Worm (Caenorhabditis elegans) whole organism, late embryonic: ENCODE data around the gene cdc-25.2.

Source experiments
- C08G9.2 ChIP-seq: sonication (generic microtip); optimal IDR thresholded peaks from 2 replicates; lab custom pipeline; 2016; ENCODE audit warnings: mild to moderate bottlenecking, missing genetic modification characterization, moderate library complexity, missing compliant biosample characterization
- C38D4.7 ChIP-seq: fragments of 200-800 bp; sonication (Bioruptor generic); optimal IDR thresholded peaks from 2 replicates; lab custom pipeline; 2018; ENCODE audit warnings: mild to moderate bottlenecking, missing genetic modification characterization, moderate library complexity, missing compliant biosample characterization
- F13H6.1 ChIP-seq: sonication (generic microtip); optimal IDR thresholded peaks from 2 replicates; lab custom pipeline; 2016; ENCODE audit warnings: missing genetic modification characterization, missing compliant biosample characterization
- K09A11.1 ChIP-seq: sonication (generic microtip); optimal IDR thresholded peaks from 2 replicates; lab custom pipeline; 2017; ENCODE audit warnings: antibody characterized with exemption, mild to moderate bottlenecking, missing genetic modification characterization, missing compliant biosample characterization; ENCODE audit not compliant: insufficient read depth
- ahr-1 ChIP-seq: sonication (generic microtip); optimal IDR thresholded peaks from 2 replicates; lab custom pipeline; 2016; ENCODE audit warnings: missing genetic modification characterization, missing compliant biosample characterization
- ceh-18 ChIP-seq: sonication (generic microtip); optimal IDR thresholded peaks from 2 replicates; lab custom pipeline; 2016; ENCODE audit warnings: missing genetic modification characterization, missing compliant biosample characterization
- ceh-19 ChIP-seq: fragments of 200-800 bp; sonication (Bioruptor generic); optimal IDR thresholded peaks from 2 replicates; lab custom pipeline; 2018; ENCODE audit warnings: mild to moderate bottlenecking, missing genetic modification characterization, missing compliant biosample characterization
- ceh-22 ChIP-seq: sonication (generic microtip); optimal IDR thresholded peaks from 2 replicates; lab custom pipeline; 2017; ENCODE audit warnings: missing biosample characterization, missing genetic modification characterization
- ceh-24 ChIP-seq: sonication (generic microtip); optimal IDR thresholded peaks from 2 replicates; lab custom pipeline; 2016; ENCODE audit warnings: mild to moderate bottlenecking, missing genetic modification characterization, missing compliant biosample characterization
- ceh-30 ChIP-seq: fragments of 150-350 bp; optimal IDR thresholded peaks from 2 replicates; lab custom pipeline; 2014; ENCODE audit warnings: missing biosample characterization, missing genetic modification characterization
- ceh-31 ChIP-seq: sonication (generic microtip); optimal IDR thresholded peaks from 2 replicates; lab custom pipeline; 2016; ENCODE audit warnings: missing genetic modification characterization, missing compliant biosample characterization
- ceh-45 ChIP-seq: fragments of 200-800 bp; sonication (Bioruptor generic); IDR thresholded peaks from 2 replicates; pipeline ENCODE4 v1.3.6; 2022; ENCODE audit warnings: missing genetic modification reagents, missing genetic modification characterization, missing compliant biosample characterization
- ceh-9 ChIP-seq: sonication (generic microtip); optimal IDR thresholded peaks from 2 replicates; lab custom pipeline; 2016; ENCODE audit warnings: mild to moderate bottlenecking, missing genetic modification characterization, inconsistent platforms, missing compliant biosample characterization
- dmd-4 ChIP-seq: sonication (generic microtip); optimal IDR thresholded peaks from 2 replicates; lab custom pipeline; 2016; ENCODE audit warnings: borderline replicate concordance, missing genetic modification characterization, missing compliant biosample characterization
- eyg-1 ChIP-seq: sonication (generic microtip); optimal IDR thresholded peaks from 2 replicates; lab custom pipeline; 2016; ENCODE audit warnings: missing genotype, missing genetic modification characterization, missing compliant biosample characterization
- fax-1 ChIP-seq: sonication (generic microtip); optimal IDR thresholded peaks from 2 replicates; lab custom pipeline; 2016; ENCODE audit warnings: missing genotype, missing genetic modification characterization, missing compliant biosample characterization
- fkh-10 ChIP-seq: fragments of 150-350 bp; optimal IDR thresholded peaks from 2 replicates; lab custom pipeline; 2014; ENCODE audit warnings: missing biosample characterization, missing genetic modification reagents, missing genetic modification characterization
- fkh-6 ChIP-seq: sonication (generic microtip); optimal IDR thresholded peaks from 2 replicates; lab custom pipeline; 2016; ENCODE audit warnings: missing genetic modification characterization, missing compliant biosample characterization
- hlh-13 ChIP-seq: fragments of 200-800 bp; sonication (Bioruptor generic); optimal IDR thresholded peaks from 2 replicates; lab custom pipeline; 2018; ENCODE audit warnings: mild to moderate bottlenecking, missing genetic modification characterization, missing compliant biosample characterization
- hlh-8 ChIP-seq: sonication (generic microtip); optimal IDR thresholded peaks from 2 replicates; lab custom pipeline; 2016; ENCODE audit warnings: missing genotype, missing genetic modification characterization, missing compliant biosample characterization
- lin-11 ChIP-seq: fragments of 200-800 bp; sonication (Bioruptor generic); optimal IDR thresholded peaks from 2 replicates; lab custom pipeline; 2018; ENCODE audit warnings: mild to moderate bottlenecking, missing genetic modification characterization, missing compliant biosample characterization
- madf-2 ChIP-seq: sonication (generic microtip); optimal IDR thresholded peaks from 2 replicates; lab custom pipeline; 2017; ENCODE audit warnings: missing genetic modification characterization, missing compliant biosample characterization
- nfya-1 ChIP-seq: sonication (generic microtip); optimal IDR thresholded peaks from 2 replicates; lab custom pipeline; 2017; ENCODE audit warnings: missing genetic modification characterization, mild to moderate bottlenecking, missing compliant biosample characterization, antibody characterized with exemption, moderate library complexity
- nhr-11 ChIP-seq: fragments of 150-350 bp; optimal IDR thresholded peaks from 2 replicates; lab custom pipeline; 2014; ENCODE audit warnings: missing biosample characterization, missing genetic modification characterization
- pat-9 ChIP-seq: fragments of 200-800 bp; sonication (Bioruptor generic); optimal IDR thresholded peaks from 2 replicates; lab custom pipeline; 2018; ENCODE audit warnings: mild to moderate bottlenecking, missing genetic modification characterization, moderate library complexity, missing compliant biosample characterization
- pax-1 ChIP-seq: fragments of 150-350 bp; optimal IDR thresholded peaks from 2 replicates; lab custom pipeline; 2014; ENCODE audit warnings: missing biosample characterization, missing genetic modification characterization
- pqm-1 ChIP-seq: sonication (generic microtip); optimal IDR thresholded peaks from 2 replicates; lab custom pipeline; 2016; ENCODE audit warnings: missing genetic modification characterization, missing compliant biosample characterization
- pros-1 ChIP-seq: fragments of 150-350 bp; optimal IDR thresholded peaks from 2 replicates; lab custom pipeline; 2014; ENCODE audit warnings: missing biosample characterization, missing genetic modification reagents, missing genetic modification characterization
- ref-2 ChIP-seq: sonication (generic microtip); optimal IDR thresholded peaks from 2 replicates; lab custom pipeline; 2016; ENCODE audit warnings: missing genetic modification characterization, missing compliant biosample characterization
- rnt-1 ChIP-seq: sonication (generic microtip); optimal IDR thresholded peaks from 2 replicates; lab custom pipeline; 2016; ENCODE audit warnings: missing genetic modification characterization, missing compliant biosample characterization
- tbx-2 ChIP-seq: sonication (generic microtip); optimal IDR thresholded peaks from 2 replicates; lab custom pipeline; 2016; ENCODE audit warnings: missing genetic modification characterization, missing compliant biosample characterization
- ttx-3 ChIP-seq: sonication (generic microtip); optimal IDR thresholded peaks from 2 replicates; lab custom pipeline; 2016; ENCODE audit warnings: missing genetic modification reagents, missing genetic modification characterization, missing compliant biosample characterization
- unc-42 ChIP-seq: sonication (generic microtip); optimal IDR thresholded peaks from 2 replicates; lab custom pipeline; 2016; ENCODE audit warnings: missing genotype, missing genetic modification characterization, missing compliant biosample characterization
- unc-86 ChIP-seq: sonication (generic microtip); optimal IDR thresholded peaks from 2 replicates; lab custom pipeline; 2016; ENCODE audit warnings: missing genetic modification characterization, missing compliant biosample characterization

The cdc-25.2 gene

DNA sequence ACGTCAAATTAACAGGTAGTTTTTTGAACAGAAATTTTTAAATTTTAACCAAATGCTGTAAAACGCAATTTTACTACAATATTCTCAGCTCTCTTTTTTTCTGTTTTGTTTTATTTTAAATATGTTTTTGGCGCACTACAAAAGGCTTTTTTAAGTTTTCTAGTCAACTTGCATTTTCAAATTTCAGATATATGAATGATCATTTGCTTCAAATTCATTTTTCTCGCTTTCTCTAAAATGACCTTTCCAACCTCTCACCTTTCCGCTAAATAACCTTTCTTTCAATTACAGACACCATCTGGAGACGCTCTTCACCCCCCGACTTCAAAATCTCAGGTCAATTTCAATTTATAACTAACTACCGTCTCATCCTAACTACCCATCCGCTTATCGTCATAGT is at the start of gene cdc-25.2:
cdc-25.2 (plus strand) TSS at position 301 of the 400 bp plus-strand sequence.
- TF ChIP-seq ref-2 (tag; lab: Kevin White, UChicago): no peak

DNA sequence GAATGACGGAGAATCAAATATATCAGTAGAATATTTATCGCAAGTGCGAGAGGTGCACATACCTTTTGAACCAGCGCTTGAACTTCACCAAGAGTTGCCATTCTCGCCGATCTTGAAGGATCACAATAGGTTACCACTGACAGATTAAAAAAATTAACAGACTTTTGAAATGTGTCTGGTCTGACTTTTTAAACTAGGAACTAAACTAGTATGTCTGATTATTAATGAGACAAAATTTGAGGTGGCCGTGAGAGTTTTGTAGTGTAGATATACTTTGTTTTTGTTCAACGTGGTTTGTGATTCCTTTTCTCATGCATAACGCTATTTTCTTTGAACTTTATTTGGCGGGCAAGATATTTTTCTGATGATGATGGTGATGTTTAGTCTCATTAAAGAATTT is 45.0 kb upstream of the cdc-25.2 start, which contains the start of gene str-240:
str-240 (minus strand) TSS at position 101 of the 400 bp plus-strand sequence.
- TF ChIP-seq lin-11 (tag; lab: Kevin White, UChicago): no peak

DNA sequence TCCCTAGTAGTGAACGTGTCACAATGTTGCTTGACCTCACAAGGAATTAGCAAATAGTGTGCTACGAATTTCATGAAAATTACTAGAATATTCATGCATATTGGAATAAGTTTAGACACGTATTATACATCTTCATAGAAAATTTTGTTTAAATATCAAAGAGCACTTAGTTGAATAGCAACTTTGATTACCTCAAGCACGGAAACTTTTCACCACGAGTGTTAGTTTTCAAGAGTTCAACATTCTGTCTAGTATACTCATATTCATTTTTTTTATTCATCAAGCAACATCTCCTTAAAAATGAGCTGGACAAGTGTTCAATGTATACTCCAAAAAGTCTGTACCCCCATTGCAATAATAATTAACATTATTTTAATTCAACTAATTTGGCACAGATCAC is 44.4 kb upstream of the cdc-25.2 start, which contains the start of gene str-243:
str-243 (plus strand) TSS at position 301 of the 400 bp plus-strand sequence.
- no peak for TF ChIP-seq rnt-1 (tag; lab: Kevin White, UChicago)
- TF ChIP-seq ceh-45: no peak
- no peak for TF ChIP-seq C08G9.2
- no peak for TF ChIP-seq hlh-13 (GFP tag; lab: Kevin White, UChicago)
- no peak for TF ChIP-seq ceh-31 (tag; lab: Kevin White, UChicago)
- no peak for TF ChIP-seq eyg-1
- TF ChIP-seq unc-86 (tag; lab: Kevin White, UChicago): no peak
- TF ChIP-seq tbx-2 (tag; lab: Kevin White, UChicago): no peak
- no peak for TF ChIP-seq pros-1 (tag; lab: Kevin White, UChicago)
- TF ChIP-seq unc-42: no peak
- TF ChIP-seq pat-9 (tag; lab: Kevin White, UChicago): no peak
- TF ChIP-seq fkh-10 (GFP tag; lab: Kevin White, UChicago): no peak
- TF ChIP-seq nhr-11 (tag; lab: Kevin White, UChicago): no peak
- no peak for TF ChIP-seq ceh-22 (tag; lab: Kevin White, UChicago)

DNA sequence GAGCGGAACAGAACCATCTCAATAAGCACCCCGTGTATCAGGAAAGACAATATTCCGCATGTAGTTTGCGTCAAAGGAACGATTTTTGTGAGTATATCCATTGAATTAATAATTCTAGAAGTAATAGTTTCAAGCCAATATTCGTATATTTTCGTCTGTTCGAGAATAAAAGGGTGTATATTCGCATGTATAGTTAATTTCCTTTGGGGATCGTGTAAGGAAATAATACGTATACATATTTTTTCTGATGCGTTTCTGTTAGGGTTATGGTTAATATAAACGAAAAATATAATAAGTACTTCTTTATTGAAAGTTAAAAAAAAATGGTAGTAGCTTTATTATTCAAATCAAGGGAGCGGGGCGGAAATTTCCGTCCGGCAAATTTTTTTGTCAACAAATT is 38.9 kb upstream of the cdc-25.2 start, which contains the start of gene str-236:
str-236 (minus strand) TSS at position 101 of the 400 bp plus-strand sequence.
- TF ChIP-seq ceh-30 (tag; lab: Kevin White, UChicago) (no peak), lin-11 (tag; lab: Kevin White, UChicago) (no peak), ahr-1 (no peak), madf-2 (tag; lab: Kevin White, UChicago) (no peak), fkh-10 (GFP tag; lab: Kevin White, UChicago) (no peak), ceh-9 (tag; lab: Kevin White, UChicago) (no peak)
- TF ChIP-seq, all 69 proteins: peak for 0

DNA sequence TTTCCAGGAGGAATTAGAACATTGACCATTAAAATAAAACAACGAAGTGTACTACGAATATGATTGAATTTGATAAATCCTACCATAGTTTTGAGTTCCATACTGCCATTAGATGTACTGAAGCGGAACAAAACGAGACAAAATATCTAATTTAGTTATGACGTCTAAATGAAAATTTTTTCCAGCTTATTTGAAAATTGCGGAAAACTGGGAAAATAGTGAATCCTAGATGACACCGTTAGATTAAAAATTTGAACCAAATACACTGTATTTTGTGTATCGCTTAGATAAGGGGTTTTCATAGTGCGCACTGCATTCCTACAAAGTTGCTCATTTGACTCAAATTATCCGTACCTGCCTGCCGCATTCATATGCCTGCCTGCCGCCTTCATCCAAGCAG is 35.7 kb upstream of the cdc-25.2 start, which contains the start of gene K02H11.4:
K02H11.4 (minus strand) TSS at position 101 of the 400 bp plus-strand sequence.
- no peak for TF ChIP-seq fax-1 (tag; lab: Kevin White, UChicago)
- TF ChIP-seq pqm-1: no peak
- no peak for TF ChIP-seq nfya-1 (tag; lab: Kevin White, UChicago)
- TF ChIP-seq rnt-1 (tag; lab: Kevin White, UChicago): no peak
- TF ChIP-seq nhr-11 (tag; lab: Kevin White, UChicago): no peak
- TF ChIP-seq hlh-8 (tag; lab: Kevin White, UChicago): no peak
- TF ChIP-seq pax-1 (tag; lab: Kevin White, UChicago): no peak
- TF ChIP-seq ceh-22 (tag; lab: Kevin White, UChicago): no peak

DNA sequence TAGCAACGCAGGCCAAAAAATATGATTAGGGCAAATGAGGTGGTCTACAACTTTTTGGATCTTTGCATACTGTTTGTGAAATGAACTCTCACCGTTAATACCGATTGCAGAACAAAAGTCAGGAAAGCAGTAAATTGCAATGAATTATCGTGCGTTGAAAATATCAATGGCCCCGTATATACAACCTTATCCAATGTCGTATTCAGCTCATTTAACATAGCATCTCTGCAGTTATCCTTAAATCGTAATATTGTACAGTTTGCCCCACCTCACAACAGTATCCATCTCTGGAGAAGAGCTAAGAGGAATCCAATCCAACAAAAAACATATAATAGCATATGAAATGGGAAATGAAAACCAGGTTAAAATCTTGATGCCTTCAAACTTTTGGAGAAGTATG is 34.4 kb upstream of the cdc-25.2 start:
- TF ChIP-seq ceh-30 (tag; lab: Kevin White, UChicago) (no peak), fkh-6 (tag; lab: Kevin White, UChicago) (no peak), C38D4.7 (GFP tag; lab: Kevin White, UChicago) (no peak), K09A11.1 (tag; lab: Kevin White, UChicago) (no peak), ceh-19 (GFP tag; lab: Kevin White, UChicago) (no peak), ttx-3 (tag; lab: Kevin White, UChicago) (no peak), ceh-9 (tag; lab: Kevin White, UChicago) (no peak), dmd-4 (tag; lab: Kevin White, UChicago) (no peak), ceh-18 (tag; lab: Kevin White, UChicago) (no peak), madf-2 (tag; lab: Kevin White, UChicago) (no peak), F13H6.1 (tag; lab: Kevin White, UChicago) (no peak), unc-42 (no peak), ceh-24 (tag; lab: Kevin White, UChicago) (no peak)
